Fruit fly (Drosophila melanogaster) S2 (cell line): Measurements from ENCODE around the gene RpS14b.

Experiments used
- CG8478 ChIP-seq: fragments of >200 bp; optimal IDR thresholded peaks from 2 replicates; lab custom pipeline; 2018
- CTCF ChIP-seq, 2 experiments: fragments of >200 bp; optimal IDR thresholded peaks; 2 replicates each; lab custom pipeline; 2018

RpS14b gene

DNA sequence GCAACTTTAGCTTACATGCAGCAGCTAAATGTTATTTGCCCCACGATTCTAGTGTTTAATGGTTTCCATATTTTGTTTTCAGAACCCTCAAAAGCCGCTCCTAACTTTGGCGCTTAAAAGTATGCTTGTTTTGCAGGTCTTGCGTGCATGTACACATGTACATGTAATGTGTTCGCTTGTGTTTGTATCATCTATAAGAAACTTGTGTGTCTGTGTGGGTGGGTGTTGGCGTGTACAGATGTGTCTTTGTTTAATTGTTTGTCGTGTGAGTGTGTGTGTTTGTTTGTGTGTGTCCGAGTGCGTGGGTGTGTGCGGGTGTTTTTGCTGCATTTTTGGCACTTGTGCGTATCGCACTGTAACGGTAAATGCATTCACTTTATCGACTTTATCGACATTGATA lies 11.6 kb upstream of the RpS14b start:
- no peak for TF ChIP-seq CG8478 (lab: Kevin White, UChicago)
- TF ChIP-seq CTCF (optimal IDR thresholded peaks at IDR 0.05; lab: Kevin White, UChicago) = no peak

- TF ChIP-seq CTCF (optimal IDR thresholded peaks at IDR 0.05; lab: Kevin White, UChicago) (no peak), CG8478 (lab: Kevin White, UChicago) (no peak)
Measured at dm6 chrX:7924913-7925312, 9.8 kb upstream of the RpS14b start.

DNA sequence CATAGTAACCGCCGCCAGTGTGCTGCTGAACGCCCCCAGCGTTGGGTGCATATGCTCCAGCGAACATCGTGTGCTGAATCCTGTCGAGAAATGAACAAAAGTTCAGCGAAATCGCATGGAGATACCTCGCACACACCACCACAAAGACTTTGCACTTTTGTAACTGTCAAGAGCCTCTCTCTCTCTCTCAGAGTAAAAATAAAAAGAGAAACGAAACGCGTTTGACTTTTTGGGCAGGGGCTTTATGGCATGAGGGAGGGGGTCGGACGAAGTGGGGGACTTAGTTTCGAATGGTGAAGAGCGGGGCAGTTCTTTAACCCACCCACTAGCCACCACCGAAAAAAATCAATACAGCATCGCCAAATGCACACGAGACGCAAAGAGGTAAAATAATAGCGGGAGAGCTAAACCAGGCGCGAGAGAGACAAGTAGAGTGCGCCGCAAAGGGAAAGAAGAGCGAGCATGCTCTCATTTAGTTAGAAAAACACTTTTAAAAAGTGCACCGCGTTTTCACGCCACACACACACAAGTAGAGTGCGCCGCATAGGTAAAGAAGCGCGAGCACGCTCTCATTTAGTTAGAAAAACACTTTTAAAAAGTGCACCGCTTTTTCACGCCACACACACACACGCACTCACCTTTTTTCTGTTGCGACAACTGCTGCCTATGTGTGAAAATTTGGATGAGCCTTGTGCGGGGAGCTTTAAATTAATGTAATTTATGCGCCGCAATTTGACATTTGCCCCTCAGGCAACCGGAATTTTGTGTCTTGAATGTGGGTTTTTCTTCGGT lies 4.3 kb upstream of the RpS14b start:
- TF ChIP-seq CG8478 (lab: Kevin White, UChicago) (no peak), CTCF (optimal IDR thresholded peaks at IDR 0.05; lab: Kevin White, UChicago) (no peak)

- TF ChIP-seq CG8478 (lab: Kevin White, UChicago) (no peak), CTCF (optimal IDR thresholded peaks at IDR 0.05; lab: Kevin White, UChicago) (no peak)
Measured at dm6 chrX:7931028-7931549, 3.6 kb upstream of the RpS14b start, which contains the start of gene mahe. TSS of gene mahe (minus strand) at chrX:7931382.

DNA sequence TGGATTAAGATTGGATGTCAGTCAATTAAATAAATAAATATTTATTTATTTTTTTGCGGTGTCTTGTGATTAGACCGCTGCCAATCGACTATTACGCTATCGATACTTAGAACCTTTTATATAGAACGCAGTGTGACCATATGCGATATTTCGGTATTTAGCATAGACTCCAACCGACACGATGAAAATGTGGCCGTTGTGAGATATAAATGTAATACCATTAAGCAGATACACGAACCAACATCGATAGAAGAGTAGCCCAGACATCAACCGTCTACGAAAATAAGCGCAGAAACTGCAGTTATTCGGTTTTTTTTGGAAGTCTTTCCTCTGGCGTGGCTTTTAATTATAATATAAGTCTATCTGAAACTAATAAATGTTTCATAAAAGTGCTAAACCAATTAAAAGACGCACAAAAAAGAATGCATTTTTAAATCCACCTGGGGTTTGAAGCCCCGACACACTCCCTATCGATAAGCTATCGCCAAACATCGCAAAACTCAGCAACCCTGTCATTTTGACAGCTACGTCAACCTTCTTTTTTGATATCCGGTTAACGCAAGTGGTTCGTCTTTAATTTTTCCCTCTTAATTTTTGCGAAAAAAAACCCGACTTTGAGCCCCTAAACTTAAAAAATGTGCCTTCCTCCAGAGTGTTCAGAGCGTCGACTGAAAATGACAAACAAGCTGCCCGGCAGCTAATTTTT lies 1.3 kb upstream of the RpS14b start, which contains the start of the genes Dhdds and RpS14a:
Gene Dhdds (minus strand): TSS at position 142 of the 706 bp plus-strand sequence.
Gene RpS14a (plus strand): TSS at position 533 of the 706 bp plus-strand sequence.
- TF ChIP-seq CG8478 (lab: Kevin White, UChicago) = no peak
- TF ChIP-seq CTCF (optimal IDR thresholded peaks at IDR 0.05; lab: Kevin White, UChicago) = peak in 1 of 2 experiments; percentile 34

DNA sequence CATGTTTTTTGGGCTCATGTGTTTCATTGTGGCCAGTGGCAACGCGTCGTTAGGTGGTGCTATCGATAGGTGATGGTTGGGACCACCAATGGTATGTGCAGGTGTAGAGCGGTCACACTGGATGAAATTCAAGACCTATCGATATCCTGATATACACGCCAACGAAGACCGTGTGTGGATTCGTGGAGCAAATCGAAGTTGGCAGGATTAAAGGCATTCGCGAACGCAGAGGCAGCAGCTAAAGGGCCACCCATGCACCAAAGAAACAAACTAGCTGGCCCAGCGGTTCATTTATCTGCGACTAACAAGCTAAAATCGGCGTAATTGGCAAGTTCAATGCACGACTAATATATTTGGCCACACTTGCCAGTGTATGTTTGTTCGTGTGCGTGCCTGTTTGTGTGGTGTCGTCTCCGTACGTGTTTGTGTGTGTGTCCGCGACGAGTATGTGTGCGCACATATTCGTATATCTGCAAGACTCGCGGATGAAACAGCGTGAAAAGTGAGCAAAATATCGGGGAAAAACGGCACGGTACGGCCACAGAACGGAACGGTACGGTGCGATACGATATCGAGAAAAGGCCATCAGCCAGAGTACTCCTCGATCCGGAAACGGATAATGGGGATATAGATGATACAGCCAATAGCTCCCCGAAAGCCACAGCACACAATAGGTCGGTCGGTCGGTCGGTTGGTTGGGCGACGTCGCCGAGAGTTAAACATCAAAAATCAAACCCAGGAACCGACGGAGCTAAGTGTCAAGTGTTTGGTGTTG lies 1.3 kb downstream of the RpS14b start, which contains the start of gene Ubr3:
Gene Ubr3 (plus strand): TSS at position 99 of the 775 bp plus-strand sequence.
- TF ChIP-seq CTCF (optimal IDR thresholded peaks at IDR 0.05; lab: Kevin White, UChicago) (no peak), CG8478 (lab: Kevin White, UChicago) (no peak)

- TF ChIP-seq CTCF (optimal IDR thresholded peaks at IDR 0.05; lab: Kevin White, UChicago) = no peak
- TF ChIP-seq CG8478 (lab: Kevin White, UChicago) = no peak
Measured at dm6 chrX:7937588-7938481, 3.1 kb downstream of the RpS14b start.

dm6 chrX:7938482-7938804 lies 3.7 kb downstream of the RpS14b start:
- no peak for TF ChIP-seq CTCF (optimal IDR thresholded peaks at IDR 0.05; lab: Kevin White, UChicago)
- no peak for TF ChIP-seq CG8478 (lab: Kevin White, UChicago)

dm6 chrX:7944151-7944713 lies 9.5 kb downstream of the RpS14b start:
- TF ChIP-seq CTCF (optimal IDR thresholded peaks at IDR 0.05; lab: Kevin White, UChicago) = no peak
- no peak for TF ChIP-seq CG8478 (lab: Kevin White, UChicago)

DNA sequence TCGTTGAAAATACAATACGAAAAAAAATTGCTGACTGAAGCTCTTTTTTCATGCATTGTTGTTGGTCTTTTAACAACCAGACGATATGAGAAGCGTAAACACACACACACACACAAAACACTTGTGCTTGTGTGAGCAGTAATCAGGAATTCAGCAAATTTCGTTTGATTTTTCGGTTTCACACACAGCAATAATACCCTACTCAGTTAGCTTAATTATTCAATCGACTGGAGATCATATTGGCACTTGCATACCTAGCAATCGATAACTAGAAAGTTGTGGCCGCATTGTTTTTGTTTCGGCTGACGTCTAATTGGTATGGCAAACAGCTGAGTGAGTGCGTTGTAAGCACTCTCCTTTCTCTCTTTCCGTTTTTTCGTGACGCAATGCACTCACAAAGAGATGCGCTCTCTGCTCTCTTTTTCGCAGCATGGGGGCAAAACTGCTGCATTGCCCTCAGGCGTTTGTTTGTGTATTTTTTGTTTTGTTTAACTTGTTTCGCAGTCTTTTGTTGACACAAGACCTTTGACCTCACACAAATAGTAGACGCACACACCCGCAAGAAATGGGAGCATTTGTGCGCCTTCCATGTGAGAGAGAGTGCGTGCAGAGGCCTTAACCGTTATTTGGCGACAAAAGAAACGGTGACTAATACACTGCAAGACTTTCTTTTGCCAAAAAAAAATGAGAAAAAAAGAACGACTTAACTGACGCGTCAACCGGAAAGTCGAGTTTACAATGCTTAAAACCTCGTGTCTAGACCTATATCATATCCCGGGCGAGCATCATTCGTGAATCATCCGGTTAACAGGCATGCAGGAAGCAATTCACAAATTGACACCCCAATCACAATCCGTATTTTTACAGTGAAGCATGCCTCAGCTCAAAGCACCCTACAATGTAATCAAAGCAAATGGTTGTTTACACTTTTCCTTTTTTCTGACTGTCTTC lies 10.3 kb downstream of the RpS14b start:
- TF ChIP-seq CG8478 (lab: Kevin White, UChicago) (no peak), CTCF (optimal IDR thresholded peaks at IDR 0.05; lab: Kevin White, UChicago) (no peak)

dm6 chrX:7946858-7947313 lies 12.2 kb downstream of the RpS14b start, which contains the start of gene orion:
TSS of gene orion (minus strand) at chrX:7946908.
- no peak for TF ChIP-seq CG8478 (lab: Kevin White, UChicago)
- TF ChIP-seq CTCF (optimal IDR thresholded peaks at IDR 0.05; lab: Kevin White, UChicago) = no peak

- TF ChIP-seq CTCF (optimal IDR thresholded peaks at IDR 0.05; lab: Kevin White, UChicago) (no peak), CG8478 (lab: Kevin White, UChicago) (no peak)
Measured at dm6 chrX:7955890-7956289, 21.2 kb downstream of the RpS14b start, which contains the start of the genes CG15332 and CG15330. TSS of gene CG15332 (minus strand) at chrX:7955990. TSS of gene CG15330 (plus strand) at chrX:7956064.
